Fruit fly (Drosophila melanogaster) whole organism, embryonic: ENCODE measurements around the gene CG31752.

Experiments used
- Awh ChIP-seq: fragments of 200-800 bp; sonication (Bioruptor generic); IDR thresholded peaks from 2 replicates; pipeline ENCODE4, ENCODE4 v1.3.6; 2022; ENCODE audit warnings: missing biosample characterization, missing genetic modification characterization
- B-H2 ChIP-seq: fragments of 200-800 bp; sonication (Bioruptor generic); optimal IDR thresholded peaks from 2 replicates; lab custom pipeline; 2018; ENCODE audit warnings: missing biosample characterization, mild to moderate bottlenecking, missing genetic modification characterization
- CG11093 ChIP-seq: fragments of 200-800 bp; sonication (Bioruptor generic); IDR thresholded peaks from 3 replicates; pipeline ENCODE4 v1.3.6; 2022; ENCODE audit warnings: missing biosample characterization, missing genetic modification characterization
- CG11504 ChIP-seq: fragments of 200-800 bp; sonication (Bioruptor generic); optimal IDR thresholded peaks from 3 replicates; lab custom pipeline; 2019; ENCODE audit warnings: missing biosample characterization, mild to moderate bottlenecking, missing genetic modification characterization, moderate library complexity
- CG11560 ChIP-seq: fragments of 200-800 bp; sonication (Bioruptor generic); IDR thresholded peaks from 3 replicates; pipeline ENCODE4 v1.3.6; 2022; ENCODE audit warnings: missing biosample characterization, missing genetic modification characterization
- CG11695 ChIP-seq: fragments of 200-800 bp; sonication (Bioruptor generic); IDR thresholded peaks from 3 replicates; pipeline ENCODE4 v1.3.6; 2022; ENCODE audit warnings: missing biosample characterization, missing genetic modification characterization
- CG12769 ChIP-seq: fragments of 200-800 bp; sonication (Bioruptor generic); optimal IDR thresholded peaks from 2 replicates; lab custom pipeline; 2019; ENCODE audit warnings: missing biosample characterization, mild to moderate bottlenecking, missing genetic modification characterization, moderate library complexity
- CG14667 ChIP-seq: fragments of 200-800 bp; sonication (Bioruptor generic); IDR thresholded peaks from 2 replicates; pipeline ENCODE4 v1.3.6; 2022; ENCODE audit warnings: missing biosample characterization, missing genetic modification characterization
- CG14860 ChIP-seq: fragments of 200-800 bp; sonication (Bioruptor generic); IDR thresholded peaks from 3 replicates; pipeline ENCODE4 v1.3.6; 2022; ENCODE audit warnings: missing biosample characterization, missing genetic modification characterization; ENCODE audit not compliant: partially characterized antibody
- CG15479 ChIP-seq: fragments of 200-800 bp; sonication (Bioruptor generic); optimal IDR thresholded peaks from 3 replicates; lab custom pipeline; 2019; ENCODE audit warnings: missing biosample characterization, mild to moderate bottlenecking, missing genetic modification characterization, moderate library complexity
- CG15514 ChIP-seq: fragments of 200-800 bp; sonication (Bioruptor generic); optimal IDR thresholded peaks from 3 replicates; lab custom pipeline; 2017; ENCODE audit warnings: missing biosample characterization, missing genetic modification characterization, mild to moderate bottlenecking, moderate library complexity, missing genetic modification reagents
- CG15601 ChIP-seq: fragments of 200-800 bp; sonication (Bioruptor generic); optimal IDR thresholded peaks from 3 replicates; lab custom pipeline; 2019; ENCODE audit warnings: missing biosample characterization, mild to moderate bottlenecking, missing genetic modification characterization, moderate library complexity
- CG18764 ChIP-seq: fragments of 200-800 bp; sonication (Bioruptor generic); optimal IDR thresholded peaks from 3 replicates; lab custom pipeline; 2016; ENCODE audit warnings: missing biosample characterization, missing genetic modification characterization
- CG30403 ChIP-seq: fragments of 200-800 bp; sonication (Bioruptor generic); optimal IDR thresholded peaks from 3 replicates; lab custom pipeline; 2016; ENCODE audit warnings: missing biosample characterization, missing genetic modification characterization
- CG7357 ChIP-seq: fragments of 200-800 bp; sonication (Bioruptor generic); IDR thresholded peaks from 3 replicates; pipeline ENCODE4 v1.3.6; 2022; ENCODE audit warnings: missing biosample characterization, missing genetic modification characterization
- CG9609 ChIP-seq: fragments of 200-800 bp; sonication (Bioruptor generic); optimal IDR thresholded peaks from 3 replicates; lab custom pipeline; 2016; ENCODE audit warnings: missing biosample characterization, missing genetic modification characterization
- Dbx ChIP-seq: fragments of 200-800 bp; sonication (Bioruptor generic); IDR thresholded peaks from 3 replicates; pipeline ENCODE4 v1.3.6; 2022; ENCODE audit warnings: missing biosample characterization, missing genetic modification characterization
- Deaf1 ChIP-seq: fragments of 200-800 bp; optimal IDR thresholded peaks from 3 replicates; lab custom pipeline; 2019; ENCODE audit warnings: missing biosample characterization, mild to moderate bottlenecking, missing genetic modification characterization, moderate library complexity
- Fer1 ChIP-seq: fragments of 200-800 bp; sonication (Bioruptor generic); optimal IDR thresholded peaks from 2 replicates; lab custom pipeline; 2017; ENCODE audit warnings: missing biosample characterization, mild to moderate bottlenecking, missing genetic modification characterization
- Lim3 ChIP-seq: fragments of 200-800 bp; sonication (Bioruptor generic); IDR thresholded peaks from 2 replicates; pipeline ENCODE4 v1.3.6; 2022; ENCODE audit warnings: missing biosample characterization, missing genetic modification characterization
- Med ChIP-seq: fragments of 200-800 bp; sonication (Bioruptor generic); peaks from one replicate; lab custom pipeline; 2016; ENCODE audit warnings: missing biosample characterization, missing genetic modification characterization, mild to moderate bottlenecking, inconsistent platforms, moderate library complexity
- Xrp1 ChIP-seq: fragments of 200-800 bp; sonication (Bioruptor generic); IDR thresholded peaks from 2 replicates; pipeline ENCODE4 v1.3.6; 2022; ENCODE audit warnings: missing biosample characterization, missing genetic modification characterization
- ara ChIP-seq: fragments of 200-800 bp; sonication (Bioruptor generic); IDR thresholded peaks from 2 replicates; pipeline ENCODE4 v1.3.6; 2022; ENCODE audit warnings: missing biosample characterization, missing genetic modification characterization
- bigmax ChIP-seq: fragments of 200-800 bp; sonication (Bioruptor generic); optimal IDR thresholded peaks from 2 replicates; lab custom pipeline; 2018; ENCODE audit warnings: missing biosample characterization, mild to moderate bottlenecking, missing genetic modification characterization
- cg ChIP-seq: fragments of 200-800 bp; sonication (Bioruptor generic); optimal IDR thresholded peaks from 3 replicates; lab custom pipeline; 2019; ENCODE audit warnings: missing biosample characterization, mild to moderate bottlenecking, missing genetic modification characterization, moderate library complexity
- grau ChIP-seq: fragments of 200-800 bp; optimal IDR thresholded peaks from 3 replicates; lab custom pipeline; 2019; ENCODE audit warnings: missing biosample characterization, mild to moderate bottlenecking, missing genetic modification characterization, moderate library complexity
- hb ChIP-seq: fragments of 200-800 bp; sonication (Bioruptor generic); IDR thresholded peaks from 3 replicates; pipeline ENCODE4 v1.3.6; 2022; ENCODE audit warnings: missing biosample characterization, missing genetic modification characterization; ENCODE audit not compliant: partially characterized antibody
- jumu ChIP-seq: fragments of 200-800 bp; sonication (Bioruptor generic); optimal IDR thresholded peaks from 3 replicates; lab custom pipeline; 2016; ENCODE audit warnings: missing biosample characterization, missing genetic modification characterization
- nerfin-1 ChIP-seq: fragments of 200-800 bp; sonication (Bioruptor generic); optimal IDR thresholded peaks from 3 replicates; lab custom pipeline; 2019; ENCODE audit warnings: missing biosample characterization, mild to moderate bottlenecking, missing genetic modification characterization, moderate library complexity
- p53 ChIP-seq: fragments of 200-800 bp; sonication (Bioruptor generic); optimal IDR thresholded peaks from 2 replicates; lab custom pipeline; 2016; ENCODE audit warnings: missing biosample characterization, missing genetic modification characterization
- pan ChIP-seq, 4 experiments: fragments of >200 bp in 3 of 4; fragments of 200-800 bp in 1 of 4; sonication (Bioruptor generic) in 1 of 4; optimal IDR thresholded peaks in 3 of 4; IDR thresholded peaks in 1 of 4; 2 replicates each; pipeline versions ENCODE4 v1.3.6 to Lab custom; 2017 to 2022; ENCODE audit warnings: missing biosample characterization in 2 of 4, missing genetic modification characterization in 2 of 4, mixed read lengths in 1 of 4
- pzg ChIP-seq: fragments of 200-800 bp; sonication (Bioruptor generic); optimal IDR thresholded peaks from 3 replicates; lab custom pipeline; 2018; ENCODE audit warnings: missing biosample characterization, mild to moderate bottlenecking, missing genetic modification characterization, moderate library complexity
- sd ChIP-seq: fragments of 200-800 bp; sonication (Bioruptor generic); optimal IDR thresholded peaks from 3 replicates; lab custom pipeline; 2018; ENCODE audit warnings: missing biosample characterization, mild to moderate bottlenecking, missing genetic modification characterization, moderate library complexity
- sens ChIP-seq: fragments of 200-800 bp; sonication (Bioruptor generic); peaks from one replicate; lab custom pipeline; 2016; ENCODE audit warnings: missing biosample characterization, missing genetic modification characterization
- so ChIP-seq: fragments of 200-800 bp; sonication (Bioruptor generic); IDR thresholded peaks from 3 replicates; pipeline ENCODE4 v1.3.6; 2022; ENCODE audit warnings: missing biosample characterization, missing genetic modification characterization
- sr ChIP-seq: fragments of 200-800 bp; sonication (Bioruptor generic); IDR thresholded peaks from 3 replicates; pipeline ENCODE4 v1.3.6; 2022; ENCODE audit warnings: missing biosample characterization, missing genetic modification characterization
- ttk ChIP-seq: fragments of 200-800 bp; sonication (Bioruptor generic); IDR thresholded peaks from 2 replicates; pipeline ENCODE4 v2.1.2; 2022; ENCODE audit warnings: missing biosample characterization, missing genetic modification characterization
- vfl ChIP-seq: fragments of 200-800 bp; sonication (Bioruptor generic); optimal IDR thresholded peaks from 2 replicates; lab custom pipeline; 2016; ENCODE audit warnings: missing biosample characterization, missing genetic modification characterization
- zen2 ChIP-seq: fragments of 200-800 bp; sonication (Bioruptor generic); IDR thresholded peaks from 3 replicates; pipeline ENCODE4 v1.3.6; 2022; ENCODE audit warnings: missing biosample characterization, missing genetic modification characterization; ENCODE audit not compliant: partially characterized antibody

CG31752 gene

dm6 chr2L:18830587-18831528 lies 10.3 kb downstream of the CG31752 start, which contains the start of the genes CG17597 and ScpX (continued):
- TF ChIP-seq cg, result no peak
- peak; percentile 78 for TF ChIP-seq hb (GFP tag; lab: Robert Waterston, UW)
- TF ChIP-seq CG14667 (GFP tag; lab: Robert Waterston, UW), result no peak
- peak; percentile 40; the same call in 1 of the 3 replicates for TF ChIP-seq so
- TF ChIP-seq CG15601 (tag; lab: Kevin White, UChicago), result peak; percentile 46
- TF ChIP-seq vfl (GFP tag; lab: Kevin White, UChicago), result peak; percentile 66
- no peak for TF ChIP-seq ttk (GFP tag; lab: Robert Waterston, UW)
- peak; percentile 11 for TF ChIP-seq nerfin-1 (tag; lab: Kevin White, UChicago)
- no peak for TF ChIP-seq pan (optimal IDR thresholded peaks at IDR 0.05; lab: Kevin White, UChicago)
- no peak for TF ChIP-seq pan (GFP tag; optimal IDR thresholded peaks at IDR 0.05 in 1 of 2, IDR thresholded peaks at IDR 0.05 in 1 of 2)
- TF ChIP-seq Awh (GFP tag; lab: Robert Waterston, UW), result no peak
- TF ChIP-seq ara (GFP tag; lab: Robert Waterston, UW), result no peak; the same call in 1 of the 2 replicates
- peak; percentile 77 for TF ChIP-seq CG30403 (GFP tag; lab: Kevin White, UChicago)
- peak; percentile 32 for TF ChIP-seq CG9609
- peak; percentile 38 for TF ChIP-seq CG18764 (GFP tag; lab: Kevin White, UChicago)
- 0 out of 3 replicates have a peak, but pooled peaks have one; percentile 20 for TF ChIP-seq CG11695 (GFP tag; lab: Robert Waterston, UW)
- TF ChIP-seq CG12769, result peak; percentile 57
- no peak for TF ChIP-seq Lim3 (GFP tag; lab: Robert Waterston, UW)
- TF ChIP-seq CG11560, result peak; percentile 82
- TF ChIP-seq CG11093, result no peak
- no peak for TF ChIP-seq CG15479
- TF ChIP-seq pzg (GFP tag; lab: Kevin White, UChicago), result peak; percentile 74
- TF ChIP-seq Fer1 (GFP tag; lab: Kevin White, UChicago), result peak; percentile 49
- peak; percentile 84 for TF ChIP-seq CG14860
- no peak for TF ChIP-seq bigmax (GFP tag; lab: Kevin White, UChicago)
- no peak for TF ChIP-seq sr
- peak; percentile 63 for TF ChIP-seq B-H2 (GFP tag; lab: Kevin White, UChicago)
- peak; percentile 28 for TF ChIP-seq p53
- peak; percentile 51 for TF ChIP-seq Xrp1 (GFP tag; lab: Robert Waterston, UW)
- TF ChIP-seq grau (tag; lab: Kevin White, UChicago), result peak; percentile 69
- peak; percentile 75 for TF ChIP-seq jumu (GFP tag; lab: Kevin White, UChicago)
- peak; percentile 81 for TF ChIP-seq zen2 (GFP tag; lab: Robert Waterston, UW)

- peak; percentile 62 for TF ChIP-seq CG11504 (tag; lab: Kevin White, UChicago)
- TF ChIP-seq CG15514 (GFP tag; lab: Kevin White, UChicago), result peak; percentile 92
- TF ChIP-seq sd (tag; lab: Kevin White, UChicago), result peak; percentile 10
- TF ChIP-seq CG7357 (GFP tag; lab: Robert Waterston, UW), result no peak
- TF ChIP-seq Deaf1, result peak; percentile 10
- TF ChIP-seq Dbx (GFP tag; lab: Robert Waterston, UW), result no peak
- TF ChIP-seq sens (GFP tag; lab: Kevin White, UChicago), result peak; percentile 34
- peak; percentile 3 for TF ChIP-seq Med (GFP tag; lab: Kevin White, UChicago)
These were observed 14.6 kb downstream of the CG31752 start, which contains the start of gene Ugt36E1 for dm6 chr2L:18826496-18827008. Gene Ugt36E1, plus strand, starts transcription at chr2L:18826770.
